Worm (Caenorhabditis elegans): ENCODE measurements around the gene K05F6.4.

Gene K05F6.4

DNA sequence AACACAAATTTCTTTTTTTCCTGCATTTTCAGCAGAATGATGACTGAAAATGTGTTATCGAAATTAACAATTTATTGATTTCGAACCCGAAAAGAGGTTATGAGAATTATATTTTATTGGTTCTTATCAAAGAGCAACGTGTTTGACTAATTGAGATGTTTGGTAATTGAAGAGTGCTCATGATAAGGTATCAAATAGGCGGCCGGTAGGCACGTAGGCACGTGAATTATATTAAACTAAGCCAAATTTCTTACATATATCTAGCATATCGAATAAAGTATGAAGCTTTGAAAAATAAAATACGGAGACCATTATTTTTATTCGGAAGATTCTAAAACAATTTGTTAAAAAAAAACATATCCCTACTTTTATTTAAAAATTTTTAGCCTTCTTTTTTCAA lies 25.9 kb upstream of the K05F6.4 start, which contains the start of gene math-45:
Gene math-45 (minus strand): TSS at position 101 of the 400 bp plus-strand sequence.
- no peak for TF ChIP-seq pqm-1 (tag; optimal IDR thresholded peaks at IDR 0.05)
- peak; percentile 43 for TF ChIP-seq elt-2 (tag; optimal IDR thresholded peaks at IDR 0.05)
- TF ChIP-seq lin-15B (tag; optimal IDR thresholded peaks at IDR 0.05): no peak
- no peak for TF ChIP-seq nhr-28 (tag; optimal IDR thresholded peaks at IDR 0.05)
- no peak for TF ChIP-seq mml-1 (tag; optimal IDR thresholded peaks at IDR 0.05)
- no peak for TF ChIP-seq elt-1 (tag; optimal IDR thresholded peaks at IDR 0.05)
- no peak for TF ChIP-seq unc-39 (tag; optimal IDR thresholded peaks at IDR 0.05)
- TF ChIP-seq nhr-76 (tag; optimal IDR thresholded peaks at IDR 0.05): no peak

- TF ChIP-seq lin-39 (tag; optimal IDR thresholded peaks at IDR 0.05): no peak
- no peak for TF ChIP-seq jun-1 (tag; optimal IDR thresholded peaks at IDR 0.05)
- TF ChIP-seq ceh-82 (tag; optimal IDR thresholded peaks at IDR 0.05): no peak
Observed at ce11 chrII:1518914-1519313, 24.4 kb upstream of the K05F6.4 start, which contains the start of gene Y51H7BR.8. Gene Y51H7BR.8, plus strand, starts transcription at chrII:1519214.

DNA sequence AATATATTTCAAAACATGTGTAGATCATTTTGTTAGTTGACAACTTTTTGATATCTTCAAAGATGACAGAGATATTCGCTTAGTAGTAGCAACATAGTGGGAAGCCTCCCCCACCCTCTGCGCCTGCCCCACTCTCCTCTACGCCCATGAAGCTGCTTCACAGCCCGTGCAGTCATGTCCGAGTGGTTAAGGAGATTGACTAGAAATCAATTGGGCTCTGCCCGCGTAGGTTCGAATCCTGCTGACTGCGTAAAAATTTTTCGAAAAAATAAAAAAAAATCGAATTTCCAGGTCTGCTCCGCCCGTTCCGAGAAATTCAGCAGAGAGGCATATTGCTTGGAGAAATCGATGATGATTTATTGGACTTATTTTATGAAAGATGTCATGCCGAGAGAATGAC lies 23.4 kb upstream of the K05F6.4 start:
- peak; percentile 89 for TF ChIP-seq hmg-11 (tag; optimal IDR thresholded peaks at IDR 0.05)
- TF ChIP-seq tbx-2 (tag; optimal IDR thresholded peaks at IDR 0.05): no peak
- no peak for TF ChIP-seq lin-15B (tag; optimal IDR thresholded peaks at IDR 0.05)
- TF ChIP-seq nfya-1 (tag; optimal IDR thresholded peaks at IDR 0.05; ENCODE audit: insufficient read depth): peak; percentile 40
- TF ChIP-seq pha-4 (tag; optimal IDR thresholded peaks at IDR 0.05): peak; percentile 6
- TF ChIP-seq elt-2 (tag; optimal IDR thresholded peaks at IDR 0.05): peak; percentile 34
- peak; percentile 11 for TF ChIP-seq lin-39 (tag; optimal IDR thresholded peaks at IDR 0.05)
- no peak for TF ChIP-seq nhr-76 (tag; optimal IDR thresholded peaks at IDR 0.05)
- no peak for TF ChIP-seq jun-1 (tag; optimal IDR thresholded peaks at IDR 0.05)

DNA sequence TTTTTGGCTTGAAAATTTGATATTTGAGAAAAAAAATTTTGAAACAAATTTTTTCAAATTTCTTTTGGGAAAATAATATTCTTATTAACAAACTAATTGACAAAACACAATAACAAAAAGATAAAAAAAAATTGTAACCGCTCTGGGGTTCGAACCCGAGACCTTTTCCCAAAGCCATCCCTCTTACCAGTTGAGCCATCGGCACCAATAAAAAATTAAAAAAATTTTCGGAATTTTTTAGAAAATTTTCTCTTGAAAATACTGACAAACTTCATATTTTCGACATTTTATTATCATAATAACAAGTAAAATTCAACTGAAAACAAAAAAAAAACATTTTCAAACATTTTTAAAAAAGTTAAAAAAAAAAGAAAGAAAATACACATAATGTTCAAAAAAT lies 21.3 kb upstream of the K05F6.4 start:
- TF ChIP-seq lin-39 (tag; optimal IDR thresholded peaks at IDR 0.05) (no peak), snpc-4 (tag; optimal IDR thresholded peaks at IDR 0.05) (no peak), nhr-43 (tag; optimal IDR thresholded peaks at IDR 0.05; ENCODE audit: poor library complexity, severe bottlenecking) (no peak), daf-12 (tag; optimal IDR thresholded peaks at IDR 0.05) (no peak), nhr-12 (tag; optimal IDR thresholded peaks at IDR 0.05) (no peak), nhr-67 (tag; optimal IDR thresholded peaks at IDR 0.05) (no peak), ztf-4 (tag; optimal IDR thresholded peaks at IDR 0.05) (no peak), elt-1 (tag; optimal IDR thresholded peaks at IDR 0.05) (no peak)

DNA sequence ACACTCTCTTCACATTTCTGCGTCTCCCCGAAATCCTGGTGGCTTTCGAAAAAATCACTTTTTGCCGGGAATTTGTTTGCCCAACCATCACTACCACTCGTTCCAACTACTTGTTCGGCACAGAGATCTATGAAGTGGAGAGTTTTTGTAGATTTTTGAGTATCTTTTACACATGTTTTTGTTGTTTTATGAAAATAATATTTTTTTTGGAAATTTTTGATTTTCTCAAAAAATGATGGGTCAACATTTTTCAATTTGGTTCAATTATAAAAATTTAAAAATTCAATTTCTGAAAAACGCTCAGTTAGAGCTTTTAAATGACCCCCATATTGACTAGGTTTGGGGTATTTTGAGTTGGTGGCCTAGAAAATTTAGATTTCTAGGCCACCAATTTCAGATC lies 17.8 kb upstream of the K05F6.4 start, which contains the start of gene Y51H7BR.7:
Gene Y51H7BR.7 (minus strand): TSS at position 101 of the 400 bp plus-strand sequence.
- TF ChIP-seq pha-4 (tag; optimal IDR thresholded peaks at IDR 0.05) (peak; percentile 26), elt-2 (tag; optimal IDR thresholded peaks at IDR 0.05) (no peak)

DNA sequence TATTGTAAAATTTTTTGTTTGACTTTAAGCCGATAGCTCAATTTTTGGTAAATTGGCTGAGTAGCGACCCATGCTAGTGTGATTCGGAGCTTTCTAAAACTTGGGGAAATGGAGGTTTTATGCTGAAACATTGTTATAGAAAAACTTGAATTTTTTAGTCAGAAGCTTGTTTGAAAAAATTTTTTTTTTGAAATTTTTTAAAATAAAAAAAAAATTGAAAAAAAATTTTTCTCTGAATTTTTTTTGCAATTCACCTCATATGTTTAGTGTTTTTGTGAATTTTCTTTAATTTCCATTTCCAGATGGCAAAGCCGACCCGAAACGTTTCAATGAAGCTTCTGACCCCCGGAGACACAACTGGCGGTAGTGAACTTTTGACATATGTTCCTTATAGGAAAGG lies 14.2 kb upstream of the K05F6.4 start, which contains the start of gene Y51H7BR.4:
Gene Y51H7BR.4 (plus strand): TSS at position 301 of the 400 bp plus-strand sequence.
- no peak for TF ChIP-seq egl-27 (tag; optimal IDR thresholded peaks at IDR 0.05)

ce11 chrII:1535931-1536330 lies 7.4 kb upstream of the K05F6.4 start, which contains the start of gene fbxb-43:
Gene fbxb-43, plus strand, starts transcription at chrII:1536231.
- no peak for TF ChIP-seq elt-1 (tag; optimal IDR thresholded peaks at IDR 0.05)
- TF ChIP-seq R02D3.7 (tag; optimal IDR thresholded peaks at IDR 0.05): no peak
- TF ChIP-seq sea-2 (GFP tag; optimal IDR thresholded peaks at IDR 0.05): no peak

- TF ChIP-seq nfya-1 (tag; optimal IDR thresholded peaks at IDR 0.05; ENCODE audit: insufficient read depth): no peak
- TF ChIP-seq pha-4 (tag; optimal IDR thresholded peaks at IDR 0.05): no peak
- no peak for TF ChIP-seq daf-12 (tag; optimal IDR thresholded peaks at IDR 0.05)
- no peak for TF ChIP-seq ztf-4 (tag; optimal IDR thresholded peaks at IDR 0.05)
- no peak for TF ChIP-seq lsy-12 (tag; optimal IDR thresholded peaks at IDR 0.05)
- no peak for TF ChIP-seq mml-1 (tag; optimal IDR thresholded peaks at IDR 0.05)
- TF ChIP-seq aly-2 (tag; optimal IDR thresholded peaks at IDR 0.05): no peak
- no peak for TF ChIP-seq pqm-1 (tag; optimal IDR thresholded peaks at IDR 0.05)
- no peak for TF ChIP-seq fos-1 (tag; optimal IDR thresholded peaks at IDR 0.05)
- no peak for TF ChIP-seq nhr-11 (tag; optimal IDR thresholded peaks at IDR 0.05)
Observed at ce11 chrII:1537321-1537720, 6.0 kb upstream of the K05F6.4 start, which contains the start of gene fbxb-42. Gene fbxb-42, plus strand, starts transcription at chrII:1537621.

All from whole organism, L3 larva.